Worm (Caenorhabditis elegans) whole organism, midembryonic: ENCODE results near the gene ins-23.

Experiments used
- T22C8.4 ChIP-seq: fragments of 200-800 bp; sonication (Bioruptor generic); IDR thresholded peaks from 2 replicates; pipeline ENCODE4 v1.3.6; 2022; ENCODE audit warnings: missing genetic modification characterization, missing compliant biosample characterization
- cog-1 ChIP-seq: sonication (generic microtip); optimal IDR thresholded peaks from 2 replicates; lab custom pipeline; 2016; ENCODE audit warnings: missing genetic modification characterization, missing compliant biosample characterization
- flt-1 ChIP-seq: fragments of 200-800 bp; sonication (Bioruptor generic); IDR thresholded peaks from 2 replicates; pipeline ENCODE4 v1.3.6; 2022; ENCODE audit warnings: missing genetic modification characterization, missing compliant biosample characterization
- klf-2 ChIP-seq: fragments of 200-800 bp; sonication (Bioruptor generic); conservative IDR thresholded peaks from 2 replicates; pipeline ENCODE4 v1.3.6; 2022; ENCODE audit warnings: missing genetic modification reagents, missing genetic modification characterization, missing compliant biosample characterization
- med-1 ChIP-seq: sonication (generic microtip); optimal IDR thresholded peaks from 2 replicates; lab custom pipeline; 2017; ENCODE audit warnings: missing genetic modification characterization, mild to moderate bottlenecking, missing compliant biosample characterization, antibody characterized with exemption, missing genetic modification reagents; ENCODE audit not compliant: insufficient read depth
- ref-1 ChIP-seq: fragments of 200-800 bp; sonication (Bioruptor generic); conservative IDR thresholded peaks from 2 replicates; pipeline ENCODE4 v1.3.6; 2022; ENCODE audit warnings: missing genetic modification reagents, missing genetic modification characterization, missing compliant biosample characterization
- tab-1 ChIP-seq: fragments of 200-800 bp; sonication (Bioruptor generic); IDR thresholded peaks from 2 replicates; pipeline ENCODE4 v1.3.6; 2022; ENCODE audit warnings: missing genetic modification characterization, missing compliant biosample characterization
- ztf-23 ChIP-seq: fragments of 200-800 bp; sonication (Bioruptor generic); IDR thresholded peaks from 2 replicates; pipeline ENCODE4 v1.3.6; 2022; ENCODE audit warnings: missing genetic modification reagents, missing genetic modification characterization, missing compliant biosample characterization
- ztf-29 ChIP-seq: fragments of 200-800 bp; sonication (Bioruptor generic); IDR thresholded peaks from 2 replicates; pipeline ENCODE4 v1.3.6; 2022; ENCODE audit warnings: missing genetic modification reagents, missing genetic modification characterization, missing compliant biosample characterization

The ins-23 gene

DNA sequence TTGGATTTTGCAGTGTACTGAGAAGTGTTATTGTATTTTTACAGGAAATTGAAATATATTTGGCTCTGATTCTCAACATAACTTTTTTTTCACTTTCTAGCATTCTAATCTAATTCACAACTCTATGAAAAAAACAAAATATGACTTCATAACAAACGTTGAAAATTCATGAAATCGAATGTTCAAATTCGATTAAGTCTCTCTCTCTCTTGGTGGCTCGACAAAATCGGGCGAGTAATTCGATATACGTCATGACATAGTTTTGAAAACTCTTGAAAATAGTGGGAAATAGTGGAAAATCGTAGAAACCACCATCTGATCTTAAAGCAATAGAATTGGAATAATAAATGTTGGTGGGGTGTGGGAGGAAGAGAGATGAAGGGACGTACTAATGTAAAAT, 10.0 kb upstream of the ins-23 start:
- TF ChIP-seq flt-1 (no peak), ztf-29 (GFP tag; lab: Robert Waterston, UW) (no peak), ztf-23 (GFP tag; lab: Robert Waterston, UW) (no peak), med-1 (GFP tag; lab: Kevin White, UChicago) (no peak)

- TF ChIP-seq ref-1 (GFP tag; lab: Robert Waterston, UW): no peak
- no peak for TF ChIP-seq med-1 (GFP tag; lab: Kevin White, UChicago)
- no peak for TF ChIP-seq ztf-23 (GFP tag; lab: Robert Waterston, UW)
- no peak for TF ChIP-seq T22C8.4 (GFP tag; lab: Robert Waterston, UW)
- TF ChIP-seq tab-1 (GFP tag; lab: Robert Waterston, UW): no peak
- TF ChIP-seq ztf-29 (GFP tag; lab: Robert Waterston, UW): no peak
- no peak for TF ChIP-seq flt-1
- no peak for TF ChIP-seq cog-1 (tag; lab: Kevin White, UChicago)
- no peak for TF ChIP-seq klf-2 (GFP tag; lab: Robert Waterston, UW)
Observed at ce11 chrIII:10023452-10023851, 4.6 kb upstream of the ins-23 start, which contains the start of gene ins-21. ins-21 (plus strand) TSS chrIII:10023752.

DNA sequence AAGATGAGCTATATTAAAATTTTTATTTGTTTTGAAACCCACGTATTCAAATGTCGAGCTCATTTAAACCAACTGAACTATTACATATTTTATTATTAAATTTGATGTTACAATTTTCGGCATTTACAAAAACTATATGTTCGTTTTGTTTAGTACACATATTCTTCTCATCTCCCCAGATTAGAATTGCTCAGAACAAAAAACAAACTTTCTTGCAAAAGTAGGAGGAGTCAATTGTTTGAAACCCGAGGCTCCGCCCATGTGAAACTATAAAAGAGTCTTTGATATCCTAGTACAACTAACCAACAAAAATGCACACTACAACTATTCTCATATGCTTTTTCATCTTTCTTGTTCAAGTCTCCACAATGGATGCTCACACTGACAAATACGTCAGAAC, 2.1 kb upstream of the ins-23 start, which contains the start of gene ins-22:
Gene ins-22, plus strand, starts transcription at position 301 of the 400 bp plus-strand sequence.
- no peak for TF ChIP-seq ref-1 (GFP tag; lab: Robert Waterston, UW)
- TF ChIP-seq ztf-29 (GFP tag; lab: Robert Waterston, UW): no peak
- no peak for TF ChIP-seq med-1 (GFP tag; lab: Kevin White, UChicago)
- no peak for TF ChIP-seq flt-1
- no peak for TF ChIP-seq ztf-23 (GFP tag; lab: Robert Waterston, UW)
- TF ChIP-seq T22C8.4 (GFP tag; lab: Robert Waterston, UW): no peak
- no peak for TF ChIP-seq tab-1 (GFP tag; lab: Robert Waterston, UW)
- no peak for TF ChIP-seq cog-1 (tag; lab: Kevin White, UChicago)
- no peak for TF ChIP-seq klf-2 (GFP tag; lab: Robert Waterston, UW)

DNA sequence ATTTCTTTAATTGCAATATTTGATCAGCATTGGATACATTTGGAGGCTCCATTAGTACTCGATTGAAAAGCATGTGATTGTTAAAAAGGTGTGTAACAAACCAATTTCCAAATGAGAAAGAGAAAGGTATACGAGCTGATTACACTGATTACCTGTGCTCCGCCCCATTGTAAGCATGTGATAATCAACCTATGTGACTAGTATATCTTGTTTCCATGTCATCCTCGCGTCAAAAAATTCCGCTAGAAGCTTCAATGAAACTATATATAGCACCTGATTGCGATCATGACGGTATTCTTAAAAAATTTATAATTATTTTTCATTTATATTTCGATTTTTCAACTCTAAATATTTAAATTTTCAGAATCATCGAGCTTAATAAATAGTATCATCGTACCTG, 2.5 kb downstream of the ins-23 start, which contains the start of gene M04D8.4:
Gene M04D8.4, minus strand, starts transcription at position 101 of the 400 bp plus-strand sequence.
- TF ChIP-seq ztf-23 (GFP tag; lab: Robert Waterston, UW): no peak
- no peak for TF ChIP-seq ref-1 (GFP tag; lab: Robert Waterston, UW)
- no peak for TF ChIP-seq flt-1
- no peak for TF ChIP-seq tab-1 (GFP tag; lab: Robert Waterston, UW)
- TF ChIP-seq ztf-29 (GFP tag; lab: Robert Waterston, UW): no peak
- no peak for TF ChIP-seq T22C8.4 (GFP tag; lab: Robert Waterston, UW)
- no peak for TF ChIP-seq cog-1 (tag; lab: Kevin White, UChicago)
- no peak for TF ChIP-seq med-1 (GFP tag; lab: Kevin White, UChicago)
- TF ChIP-seq klf-2 (GFP tag; lab: Robert Waterston, UW): no peak

ce11 chrIII:10033213-10033612, 5.2 kb downstream of the ins-23 start, which contains the start of gene M04D8.5:
M04D8.5 (minus strand) TSS chrIII:10033313.
- TF ChIP-seq tab-1 (GFP tag; lab: Robert Waterston, UW): no peak
- TF ChIP-seq ztf-23 (GFP tag; lab: Robert Waterston, UW): no peak
- no peak for TF ChIP-seq flt-1
- TF ChIP-seq klf-2 (GFP tag; lab: Robert Waterston, UW): no peak
- no peak for TF ChIP-seq med-1 (GFP tag; lab: Kevin White, UChicago)
- no peak for TF ChIP-seq ref-1 (GFP tag; lab: Robert Waterston, UW)
- no peak for TF ChIP-seq ztf-29 (GFP tag; lab: Robert Waterston, UW)

ce11 chrIII:10033881-10034280, 5.8 kb downstream of the ins-23 start, which contains the start of gene M04D8.8:
M04D8.8 (plus strand) TSS chrIII:10034181.
- TF ChIP-seq ztf-29 (GFP tag; lab: Robert Waterston, UW): no peak
- TF ChIP-seq klf-2 (GFP tag; lab: Robert Waterston, UW): no peak
- no peak for TF ChIP-seq ref-1 (GFP tag; lab: Robert Waterston, UW)

- no peak for TF ChIP-seq flt-1
- no peak for TF ChIP-seq ztf-23 (GFP tag; lab: Robert Waterston, UW)
- no peak for TF ChIP-seq ztf-29 (GFP tag; lab: Robert Waterston, UW)
- no peak for TF ChIP-seq med-1 (GFP tag; lab: Kevin White, UChicago)
- TF ChIP-seq klf-2 (GFP tag; lab: Robert Waterston, UW): no peak
- no peak for TF ChIP-seq T22C8.4 (GFP tag; lab: Robert Waterston, UW)
- TF ChIP-seq ref-1 (GFP tag; lab: Robert Waterston, UW): no peak
- no peak for TF ChIP-seq tab-1 (GFP tag; lab: Robert Waterston, UW)
- TF ChIP-seq cog-1 (tag; lab: Kevin White, UChicago): no peak
Observed at ce11 chrIII:10035783-10036182, 7.7 kb downstream of the ins-23 start, which contains the start of gene xbx-3. xbx-3 (plus strand) TSS chrIII:10035945.

ce11 chrIII:10037150-10037549, 9.1 kb downstream of the ins-23 start, which contains the start of gene M04D8.7:
M04D8.7 (plus strand) TSS chrIII:10037450.
- TF ChIP-seq klf-2 (GFP tag; lab: Robert Waterston, UW) (no peak), ref-1 (GFP tag; lab: Robert Waterston, UW) (no peak), flt-1 (no peak), T22C8.4 (GFP tag; lab: Robert Waterston, UW) (no peak), ztf-23 (GFP tag; lab: Robert Waterston, UW) (no peak), ztf-29 (GFP tag; lab: Robert Waterston, UW) (no peak), med-1 (GFP tag; lab: Kevin White, UChicago) (no peak), cog-1 (tag; lab: Kevin White, UChicago) (no peak), tab-1 (GFP tag; lab: Robert Waterston, UW) (no peak)

ce11 chrIII:10040013-10040412, 12.0 kb downstream of the ins-23 start, which contains the start of gene T16G12.7:
T16G12.7 (minus strand) TSS chrIII:10040113.
- no peak for TF ChIP-seq T22C8.4 (GFP tag; lab: Robert Waterston, UW)
- no peak for TF ChIP-seq flt-1
- no peak for TF ChIP-seq ztf-29 (GFP tag; lab: Robert Waterston, UW)
- no peak for TF ChIP-seq cog-1 (tag; lab: Kevin White, UChicago)
- TF ChIP-seq tab-1 (GFP tag; lab: Robert Waterston, UW): no peak
- TF ChIP-seq ref-1 (GFP tag; lab: Robert Waterston, UW): no peak
- TF ChIP-seq ztf-23 (GFP tag; lab: Robert Waterston, UW): no peak
- no peak for TF ChIP-seq klf-2 (GFP tag; lab: Robert Waterston, UW)
- TF ChIP-seq med-1 (GFP tag; lab: Kevin White, UChicago): no peak
